Worm (Caenorhabditis elegans) whole organism, early embryonic: ENCODE measurements around the gene sorf-2.
A peak's percentile ranks its signal among the peaks of the same experiment; 100 is the strongest.

ENCODE experiments used
- B0310.2 ChIP-seq: sonication (generic microtip); optimal IDR thresholded peaks from 2 replicates; lab custom pipeline; 2016; ENCODE audit warnings: mild to moderate bottlenecking, missing genetic modification characterization, missing compliant biosample characterization
- F13C5.2 ChIP-seq: sonication (generic microtip); optimal IDR thresholded peaks from 2 replicates; lab custom pipeline; 2017; ENCODE audit warnings: mild to moderate bottlenecking, missing genetic modification characterization, inconsistent platforms, missing compliant biosample characterization
- aly-1 ChIP-seq: sonication (generic microtip); optimal IDR thresholded peaks from 2 replicates; lab custom pipeline; 2016; ENCODE audit warnings: missing genetic modification characterization, missing compliant biosample characterization
- ama-1 ChIP-seq: fragments of 150-350 bp; optimal IDR thresholded peaks from 2 replicates; lab custom pipeline; 2014
- ceh-13 ChIP-seq: fragments of 200-800 bp; sonication (Bioruptor generic); optimal IDR thresholded peaks from 2 replicates; lab custom pipeline; 2018; ENCODE audit warnings: mild to moderate bottlenecking, missing genetic modification characterization, missing compliant biosample characterization
- ceh-36 ChIP-seq: sonication (generic microtip); optimal IDR thresholded peaks from 2 replicates; lab custom pipeline; 2016; ENCODE audit warnings: missing genetic modification characterization, inconsistent platforms, missing compliant biosample characterization
- ets-7 ChIP-seq: sonication (generic microtip); optimal IDR thresholded peaks from 2 replicates; lab custom pipeline; 2016; ENCODE audit warnings: missing genotype, missing genetic modification characterization, missing compliant biosample characterization
- flt-1 ChIP-seq: fragments of 200-800 bp; sonication (Bioruptor generic); IDR thresholded peaks from 2 replicates; pipeline ENCODE4 v1.3.6; 2022; ENCODE audit warnings: missing genetic modification characterization, missing compliant biosample characterization
- hmbx-1 ChIP-seq: sonication (generic microtip); optimal IDR thresholded peaks from 2 replicates; lab custom pipeline; 2016; ENCODE audit warnings: mild to moderate bottlenecking, missing genetic modification characterization, missing compliant biosample characterization
- hmg-4 ChIP-seq: fragments of 200-800 bp; sonication (Bioruptor generic); optimal IDR thresholded peaks from 2 replicates; lab custom pipeline; 2018; ENCODE audit warnings: mild to moderate bottlenecking, missing genetic modification characterization, missing compliant biosample characterization
- hnd-1 ChIP-seq: sonication (generic microtip); optimal IDR thresholded peaks from 2 replicates; lab custom pipeline; 2016; ENCODE audit warnings: missing genetic modification characterization, missing compliant biosample characterization
- pes-1 ChIP-seq: fragments of 200-800 bp; sonication (Bioruptor generic); IDR thresholded peaks from 2 replicates; pipeline ENCODE4 v1.3.6; 2022; ENCODE audit warnings: missing genetic modification reagents, missing genetic modification characterization, missing compliant biosample characterization
- scrt-1 ChIP-seq: fragments of 200-800 bp; sonication (Bioruptor generic); IDR thresholded peaks from 2 replicates; pipeline ENCODE4 v1.3.6; 2022; ENCODE audit warnings: missing genetic modification characterization, missing compliant biosample characterization
- sea-1 ChIP-seq: fragments of 200-800 bp; sonication (Bioruptor generic); conservative IDR thresholded peaks from 2 replicates; pipeline ENCODE4 v1.3.6; 2022; ENCODE audit warnings: missing genetic modification characterization, missing compliant biosample characterization
- tbx-11 ChIP-seq: fragments of 200-800 bp; sonication (Bioruptor generic); IDR thresholded peaks from 2 replicates; pipeline ENCODE4 v1.3.6; 2022; ENCODE audit warnings: missing genetic modification characterization, missing compliant biosample characterization
- tbx-37 ChIP-seq: fragments of 200-800 bp; sonication (Bioruptor generic); conservative IDR thresholded peaks from 2 replicates; pipeline ENCODE4 v1.3.6; 2022; ENCODE audit warnings: missing genetic modification reagents, missing genetic modification characterization, missing compliant biosample characterization
- tra-4 ChIP-seq: sonication (generic microtip); optimal IDR thresholded peaks from 2 replicates; lab custom pipeline; 2017; ENCODE audit warnings: missing genetic modification characterization, missing compliant biosample characterization

sorf-2 gene

ce11 chrIII:5371226-5371926 is 45.0 kb downstream of the sorf-2 start, which contains the start of gene szy-2:
TSS of gene szy-2 (minus strand) at chrIII:5371276.
- TF ChIP-seq ceh-36 (tag; lab: Kevin White, UChicago) (no peak), tbx-11 (GFP tag; lab: Robert Waterston, UW) (no peak), tbx-37 (GFP tag; lab: Robert Waterston, UW) (no peak), hmg-4 (GFP tag; lab: Kevin White, UChicago) (no peak), hnd-1 (tag; lab: Kevin White, UChicago) (no peak), flt-1 (GFP tag; lab: Robert Waterston, UW) (no peak), sea-1 (GFP tag; lab: Robert Waterston, UW) (no peak)

- TF ChIP-seq tbx-11 (GFP tag; lab: Robert Waterston, UW) (no peak), hmg-4 (GFP tag; lab: Kevin White, UChicago) (peak; percentile 14)
Measured at ce11 chrIII:5372884-5373283, 46.5 kb downstream of the sorf-2 start.

ce11 chrIII:5373715-5374114 is 47.3 kb downstream of the sorf-2 start:
- no peak for TF ChIP-seq tra-4

DNA sequence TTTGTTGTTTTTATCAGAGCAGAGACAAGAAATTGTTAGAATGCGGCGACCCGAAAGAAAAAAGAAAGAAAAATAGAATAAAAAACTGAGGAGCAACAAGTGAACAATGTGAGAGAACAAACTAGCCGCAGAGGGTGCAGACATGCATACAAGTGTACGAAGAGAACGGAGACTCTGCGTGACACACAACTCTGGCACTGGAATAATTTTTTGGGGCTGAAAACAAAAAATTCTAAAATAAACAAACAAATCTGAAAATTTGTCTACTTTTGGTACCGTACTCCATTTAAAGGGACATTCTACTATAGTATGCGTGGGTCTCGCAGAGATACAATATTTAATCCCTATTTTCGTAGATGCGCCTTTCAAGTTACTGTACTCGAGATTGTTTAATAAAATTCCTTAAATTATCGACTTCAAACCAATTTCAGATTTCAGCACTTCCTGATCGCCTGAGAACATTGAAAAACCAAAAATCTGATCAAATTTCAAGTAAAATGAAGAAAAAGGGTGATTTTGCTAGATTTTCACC is 48.6 kb downstream of the sorf-2 start:
- TF ChIP-seq scrt-1 (GFP tag; lab: Robert Waterston, UW) = no peak
- no peak for TF ChIP-seq pes-1 (GFP tag; lab: Robert Waterston, UW)
- TF ChIP-seq tbx-37 (GFP tag; lab: Robert Waterston, UW) = no peak
- TF ChIP-seq tra-4 = no peak
- TF ChIP-seq hmbx-1 (tag; lab: Kevin White, UChicago) = no peak
- TF ChIP-seq B0310.2 (tag; lab: Kevin White, UChicago) = no peak
- TF ChIP-seq F13C5.2 = no peak
- TF ChIP-seq sea-1 (GFP tag; lab: Robert Waterston, UW) = no peak
- no peak for TF ChIP-seq hmg-4 (GFP tag; lab: Kevin White, UChicago)
- no peak for TF ChIP-seq ceh-13 (GFP tag; lab: Kevin White, UChicago)

DNA sequence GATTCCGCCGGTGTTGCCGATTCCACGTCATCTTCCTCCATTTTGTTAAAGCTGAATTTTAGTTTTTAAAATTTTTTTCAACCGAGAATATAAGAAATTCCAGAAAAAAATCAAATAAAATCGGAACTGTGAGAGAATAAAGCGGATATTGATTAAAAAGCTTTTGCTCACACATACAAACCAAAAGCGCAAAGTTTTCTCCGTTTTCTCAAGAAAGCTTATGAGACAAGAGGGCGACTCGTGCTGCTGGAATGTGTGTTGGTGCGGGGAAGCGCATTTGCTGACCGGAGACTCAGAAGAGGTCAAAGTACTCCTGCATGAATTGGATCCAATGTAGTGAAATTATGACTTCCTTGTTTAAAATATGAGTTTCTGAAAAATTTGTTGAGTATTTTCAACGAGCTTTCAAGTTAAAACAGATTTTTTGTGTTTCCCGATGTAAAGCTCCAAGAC is 53.5 kb downstream of the sorf-2 start, which contains the start of gene paqr-2:
Gene paqr-2, minus strand, starts transcription at position 51 of the 453 bp plus-strand sequence.
- TF ChIP-seq ama-1 (lab: Kevin White, UChicago) (no peak), hmg-4 (GFP tag; lab: Kevin White, UChicago) (peak; percentile 18)

- TF ChIP-seq hmbx-1 (tag; lab: Kevin White, UChicago) = no peak
- TF ChIP-seq B0310.2 (tag; lab: Kevin White, UChicago) = no peak
- TF ChIP-seq aly-1 = no peak
- TF ChIP-seq hnd-1 (tag; lab: Kevin White, UChicago) = no peak
Measured at ce11 chrIII:5380554-5380953, 54.1 kb downstream of the sorf-2 start.

ce11 chrIII:5382073-5382472 is 55.6 kb downstream of the sorf-2 start, which contains the start of gene Y32H12A.6:
TSS of gene Y32H12A.6 (minus strand) at chrIII:5382173.
- TF ChIP-seq hmg-4 (GFP tag; lab: Kevin White, UChicago) = no peak
- no peak for TF ChIP-seq B0310.2 (tag; lab: Kevin White, UChicago)
- TF ChIP-seq tra-4 = no peak
- TF ChIP-seq tbx-11 (GFP tag; lab: Robert Waterston, UW) = no peak
- no peak for TF ChIP-seq F13C5.2
- no peak for TF ChIP-seq ets-7 (tag; lab: Kevin White, UChicago)
- TF ChIP-seq aly-1 = no peak
- no peak for TF ChIP-seq tbx-37 (GFP tag; lab: Robert Waterston, UW)
- TF ChIP-seq pes-1 (GFP tag; lab: Robert Waterston, UW) = no peak
- no peak for TF ChIP-seq scrt-1 (GFP tag; lab: Robert Waterston, UW)
- TF ChIP-seq ceh-13 (GFP tag; lab: Kevin White, UChicago) = no peak
- no peak for TF ChIP-seq flt-1 (GFP tag; lab: Robert Waterston, UW)
- TF ChIP-seq sea-1 (GFP tag; lab: Robert Waterston, UW) = no peak
- no peak for TF ChIP-seq hnd-1 (tag; lab: Kevin White, UChicago)
